Worm (Caenorhabditis elegans) whole organism, young adult: ENCODE measurements around the gene acs-11.

ENCODE experiments used
- B0261.1 ChIP-seq: sonication (generic microtip); optimal IDR thresholded peaks from 2 replicates; lab custom pipeline; 2016; ENCODE audit warnings: mild to moderate bottlenecking, missing genetic modification characterization, moderate library complexity, missing compliant biosample characterization
- B0336.3 ChIP-seq: fragments of 200-800 bp; sonication (Bioruptor generic); IDR thresholded peaks from 2 replicates; pipeline ENCODE4 v1.3.6; 2022; ENCODE audit warnings: missing genetic modification characterization, missing compliant biosample characterization
- C17E4.6 ChIP-seq: fragments of 200-800 bp; sonication (Bioruptor generic); IDR thresholded peaks from 2 replicates; pipeline ENCODE4 v1.3.6; 2022; ENCODE audit warnings: missing genetic modification reagents, missing genetic modification characterization, missing compliant biosample characterization
- F22D6.2 ChIP-seq: sonication (generic microtip); optimal IDR thresholded peaks from 2 replicates; lab custom pipeline; 2016; ENCODE audit warnings: mild to moderate bottlenecking, missing genetic modification characterization, missing compliant biosample characterization
- F33H1.4 ChIP-seq: fragments of 200-800 bp; sonication (Bioruptor generic); IDR thresholded peaks from 2 replicates; pipeline ENCODE4 v1.3.6; 2022; ENCODE audit warnings: missing genetic modification reagents, missing genetic modification characterization, missing compliant biosample characterization
- F52B5.7 ChIP-seq: sonication (generic microtip); optimal IDR thresholded peaks from 2 replicates; lab custom pipeline; 2016; ENCODE audit warnings: mild to moderate bottlenecking, missing genetic modification characterization, missing compliant biosample characterization
- F57C9.4 ChIP-seq: sonication (generic microtip); optimal IDR thresholded peaks from 2 replicates; lab custom pipeline; 2017; ENCODE audit warnings: mild to moderate bottlenecking, missing genetic modification characterization, missing compliant biosample characterization
- Y53F4B.3 ChIP-seq: fragments of 200-800 bp; sonication (Bioruptor generic); IDR thresholded peaks from 2 replicates; pipeline ENCODE4 v1.3.6; 2022; ENCODE audit warnings: missing genetic modification reagents, missing genetic modification characterization, missing compliant biosample characterization
- Y56A3A.18 ChIP-seq: fragments of 200-800 bp; sonication (Bioruptor generic); IDR thresholded peaks from 2 replicates; pipeline ENCODE4 v1.3.6; 2022; ENCODE audit warnings: missing genetic modification reagents, missing genetic modification characterization, missing compliant biosample characterization
- ama-1 ChIP-seq, 3 experiments: fragments of 150-350 bp in 1 of 3; sonication (generic microtip) in 2 of 3; optimal IDR thresholded peaks; 2 replicates each; lab custom pipeline; 2014 to 2018; ENCODE audit warnings: missing biosample characterization in 2 of 3, missing genetic modification characterization in 2 of 3, missing genetic modification reagents in 2 of 3
- atf-7 ChIP-seq: sonication (generic microtip); optimal IDR thresholded peaks from 2 replicates; lab custom pipeline; 2017; ENCODE audit warnings: mild to moderate bottlenecking, missing genetic modification characterization, missing compliant biosample characterization
- attf-5 ChIP-seq: fragments of 200-800 bp; sonication (Bioruptor generic); optimal IDR thresholded peaks from 2 replicates; lab custom pipeline; 2018; ENCODE audit warnings: mild to moderate bottlenecking, missing genetic modification characterization, missing compliant biosample characterization
- attf-6 ChIP-seq: fragments of 200-800 bp; sonication (Bioruptor generic); IDR thresholded peaks from 2 replicates; pipeline ENCODE4 v1.3.6; 2022; ENCODE audit warnings: missing genetic modification reagents, missing genetic modification characterization, missing compliant biosample characterization
- cebp-1 ChIP-seq, 2 experiments: fragments of 200-800 bp in 1 of 2; sonication (Bioruptor generic) in 1 of 2; sonication (generic microtip) in 1 of 2; IDR thresholded peaks in 1 of 2; optimal IDR thresholded peaks in 1 of 2; 2 replicates each; pipeline versions ENCODE4 v1.3.6 to Lab custom; 2017 to 2022; ENCODE audit warnings: missing compliant biosample characterization in 2 of 2, missing genetic modification characterization in 2 of 2, mild to moderate bottlenecking in 1 of 2, missing genetic modification reagents in 1 of 2, moderate library complexity in 1 of 2
- ceh-100 ChIP-seq: fragments of 200-800 bp; sonication (Bioruptor generic); IDR thresholded peaks from 2 replicates; pipeline ENCODE4 v1.3.6; 2022; ENCODE audit warnings: missing genetic modification reagents, missing genetic modification characterization, missing compliant biosample characterization
- ceh-27 ChIP-seq: fragments of 200-800 bp; sonication (Bioruptor generic); optimal IDR thresholded peaks from 2 replicates; lab custom pipeline; 2018; ENCODE audit warnings: mild to moderate bottlenecking, missing genetic modification characterization, moderate library complexity, missing compliant biosample characterization
- ceh-58 ChIP-seq: fragments of 200-800 bp; sonication (Bioruptor generic); IDR thresholded peaks from 2 replicates; pipeline ENCODE4 v1.3.6; 2022; ENCODE audit warnings: missing genetic modification characterization, missing compliant biosample characterization
- dox-1 ChIP-seq: fragments of 200-800 bp; sonication (Bioruptor generic); IDR thresholded peaks from 2 replicates; pipeline ENCODE4 v1.3.6; 2022; ENCODE audit warnings: missing genetic modification reagents, missing genetic modification characterization, missing compliant biosample characterization
- dpl-1 ChIP-seq: fragments of 150-350 bp; optimal IDR thresholded peaks from 2 replicates; lab custom pipeline; 2014; ENCODE audit warnings: missing biosample characterization, missing genetic modification reagents, missing genetic modification characterization
- efl-1 ChIP-seq: fragments of 150-350 bp; optimal IDR thresholded peaks from 2 replicates; lab custom pipeline; 2014; ENCODE audit warnings: missing biosample characterization, missing genetic modification reagents, missing genetic modification characterization
- ekl-4 ChIP-seq: fragments of 200-800 bp; sonication (Bioruptor generic); IDR thresholded peaks from 2 replicates; pipeline ENCODE4 v1.3.6; 2022; ENCODE audit warnings: missing genetic modification reagents, missing genetic modification characterization, missing compliant biosample characterization
- let-607 ChIP-seq, 2 experiments: fragments of 200-800 bp in 1 of 2; sonication (Bioruptor generic) in 1 of 2; sonication (generic microtip) in 1 of 2; optimal IDR thresholded peaks; 2 replicates each; lab custom pipeline; 2016 to 2018; ENCODE audit warnings: mild to moderate bottlenecking in 2 of 2, missing compliant biosample characterization in 2 of 2, missing genetic modification characterization in 2 of 2, moderate library complexity in 2 of 2, missing genotype in 1 of 2
- lin-35 ChIP-seq, 3 experiments: fragments of 150-350 bp in 2 of 3; sonication (generic microtip) in 1 of 3; optimal IDR thresholded peaks; 2 replicates each; lab custom pipeline; 2014 to 2018; ENCODE audit warnings: missing biosample characterization in 3 of 3, missing genetic modification characterization in 3 of 3, missing genetic modification reagents in 3 of 3
- lin-54 ChIP-seq: fragments of 200-800 bp; sonication (Bioruptor generic); optimal IDR thresholded peaks from 2 replicates; lab custom pipeline; 2018; ENCODE audit warnings: mild to moderate bottlenecking, missing genetic modification characterization, missing compliant biosample characterization
- lsl-1 ChIP-seq: fragments of 200-800 bp; sonication (Bioruptor generic); optimal IDR thresholded peaks from 2 replicates; lab custom pipeline; 2018; ENCODE audit warnings: mild to moderate bottlenecking, missing genetic modification characterization, moderate library complexity, missing compliant biosample characterization
- lsy-27 ChIP-seq: sonication (generic microtip); optimal IDR thresholded peaks from 2 replicates; lab custom pipeline; 2017; ENCODE audit warnings: missing genetic modification characterization, mild to moderate bottlenecking, missing compliant biosample characterization, antibody characterized with exemption, missing genotype, borderline replicate concordance; ENCODE audit not compliant: insufficient read depth
- madf-6 ChIP-seq: fragments of 200-800 bp; sonication (Bioruptor generic); IDR thresholded peaks from 2 replicates; pipeline ENCODE4 v1.3.6; 2022; ENCODE audit warnings: missing genetic modification reagents, missing genetic modification characterization, missing compliant biosample characterization
- nhr-179 ChIP-seq: sonication (generic microtip); optimal IDR thresholded peaks from 2 replicates; lab custom pipeline; 2016; ENCODE audit warnings: mild to moderate bottlenecking, missing genetic modification characterization, missing compliant biosample characterization
- nhr-90 ChIP-seq: sonication (generic microtip); optimal IDR thresholded peaks from 2 replicates; lab custom pipeline; 2016; ENCODE audit warnings: missing genotype, mild to moderate bottlenecking, missing genetic modification characterization, missing compliant biosample characterization
- pbrm-1 ChIP-seq: fragments of 200-800 bp; sonication (Bioruptor generic); IDR thresholded peaks from 2 replicates; pipeline ENCODE4 v1.3.6; 2022; ENCODE audit warnings: missing genetic modification reagents, missing genetic modification characterization, missing compliant biosample characterization
- pha-4 ChIP-seq: fragments of 150-350 bp; sonication (generic microtip); optimal IDR thresholded peaks from 2 replicates; lab custom pipeline; 2014; ENCODE audit warnings: missing biosample characterization, missing genetic modification reagents, missing genetic modification characterization
- snpc-1.1 ChIP-seq: sonication (generic microtip); optimal IDR thresholded peaks from 2 replicates; lab custom pipeline; 2017; ENCODE audit warnings: missing genetic modification characterization, mild to moderate bottlenecking, missing compliant biosample characterization, antibody characterized with exemption, moderate library complexity, missing genotype, missing genetic modification reagents; ENCODE audit not compliant: insufficient read depth
- snpc-1.3 ChIP-seq: sonication (generic microtip); optimal IDR thresholded peaks from 2 replicates; lab custom pipeline; 2017; ENCODE audit warnings: missing genetic modification characterization, mild to moderate bottlenecking, missing compliant biosample characterization, antibody characterized with exemption, moderate library complexity, missing genotype, missing genetic modification reagents; ENCODE audit not compliant: insufficient read depth
- sptf-2 ChIP-seq: fragments of 200-800 bp; sonication (Bioruptor generic); optimal IDR thresholded peaks from 2 replicates; lab custom pipeline; 2018; ENCODE audit warnings: mild to moderate bottlenecking, missing genetic modification characterization, missing compliant biosample characterization
- tbp1 ChIP-seq: fragments of 200-800 bp; sonication (Bioruptor generic); optimal IDR thresholded peaks from 2 replicates; lab custom pipeline; 2018; ENCODE audit warnings: mild to moderate bottlenecking, missing genetic modification characterization, missing compliant biosample characterization
- tlf-1 ChIP-seq: fragments of 200-800 bp; sonication (Bioruptor generic); optimal IDR thresholded peaks from 2 replicates; lab custom pipeline; 2018; ENCODE audit warnings: mild to moderate bottlenecking, missing genetic modification characterization, missing compliant biosample characterization
- unc-130 ChIP-seq: sonication (generic microtip); optimal IDR thresholded peaks from 2 replicates; lab custom pipeline; 2016; ENCODE audit warnings: missing genetic modification reagents, missing genetic modification characterization, missing compliant biosample characterization
- zim-3 ChIP-seq: sonication (generic microtip); optimal IDR thresholded peaks from 2 replicates; lab custom pipeline; 2017; ENCODE audit warnings: mild to moderate bottlenecking, missing genetic modification characterization, moderate library complexity, missing compliant biosample characterization
- ztf-18 ChIP-seq: sonication (generic microtip); optimal IDR thresholded peaks from 2 replicates; lab custom pipeline; 2016; ENCODE audit warnings: missing genotype, mild to moderate bottlenecking, missing genetic modification characterization, missing compliant biosample characterization
- ztf-22 ChIP-seq: fragments of 200-800 bp; sonication (Bioruptor generic); optimal IDR thresholded peaks from 2 replicates; lab custom pipeline; 2018; ENCODE audit warnings: mild to moderate bottlenecking, missing genetic modification characterization, moderate library complexity, missing compliant biosample characterization
- ztf-25 ChIP-seq: fragments of 200-800 bp; sonication (Bioruptor generic); IDR thresholded peaks from 2 replicates; pipeline ENCODE4 v1.3.6; 2022; ENCODE audit warnings: missing genetic modification reagents, missing genetic modification characterization, missing compliant biosample characterization
- ztf-6 ChIP-seq: fragments of 200-800 bp; sonication (Bioruptor generic); IDR thresholded peaks from 2 replicates; pipeline ENCODE4 v1.3.6; 2022; ENCODE audit warnings: missing genetic modification reagents, missing genetic modification characterization, missing compliant biosample characterization

acs-11 gene

ce11 chrII:4726750-4727384 is 15.1 kb upstream of the acs-11 start:
- TF ChIP-seq let-607 (tag; optimal IDR thresholded peaks at IDR 0.05; lab: Kevin White, UChicago) (no peak), F57C9.4 (tag; lab: Kevin White, UChicago) (no peak), lin-35 (GFP tag; optimal IDR thresholded peaks at IDR 0.05; lab: Kevin White, UChicago) (peak in 1 of 3 experiments; percentile 12), dpl-1 (GFP tag; lab: Kevin White, UChicago) (peak; percentile 33), ztf-6 (no peak), ztf-22 (GFP tag; lab: Kevin White, UChicago) (no peak), unc-130 (GFP tag; lab: Kevin White, UChicago) (peak; percentile 3), efl-1 (GFP tag; lab: Kevin White, UChicago) (peak; percentile 76), ama-1 (optimal IDR thresholded peaks at IDR 0.05; lab: Kevin White, UChicago) (peak; percentile 18), ama-1 (GFP tag; optimal IDR thresholded peaks at IDR 0.05; lab: Kevin White, UChicago) (no peak), madf-6 (GFP tag; lab: Robert Waterston, UW) (peak; percentile 86; the same call in 1 of the 2 replicates)

- TF ChIP-seq ztf-25 (GFP tag; lab: Robert Waterston, UW) (no peak), Y53F4B.3 (GFP tag; lab: Robert Waterston, UW) (no peak), F52B5.7 (tag; lab: Kevin White, UChicago) (no peak), ekl-4 (GFP tag; lab: Robert Waterston, UW) (no peak), Y56A3A.18 (GFP tag; lab: Robert Waterston, UW) (no peak), attf-6 (GFP tag; lab: Robert Waterston, UW) (no peak), ztf-6 (no peak), ztf-18 (tag; lab: Kevin White, UChicago) (no peak), B0261.1 (tag; lab: Kevin White, UChicago) (no peak), F33H1.4 (no peak), atf-7 (tag; lab: Kevin White, UChicago) (no peak), lin-54 (GFP tag; lab: Kevin White, UChicago) (no peak), ceh-58 (no peak), ztf-22 (GFP tag; lab: Kevin White, UChicago) (no peak), cebp-1 (GFP tag; IDR thresholded peaks at IDR 0.05; lab: Robert Waterston, UW) (no peak), cebp-1 (tag; optimal IDR thresholded peaks at IDR 0.05; lab: Kevin White, UChicago) (no peak), ceh-27 (GFP tag; lab: Kevin White, UChicago) (no peak)
Measured at ce11 chrII:4727769-4728168, 14.2 kb upstream of the acs-11 start, which contains the start of gene ttr-41. Gene ttr-41, minus strand, starts transcription at chrII:4727869.

ce11 chrII:4728687-4729086 is 13.2 kb upstream of the acs-11 start:
- no peak for TF ChIP-seq lsy-27 (tag; lab: Kevin White, UChicago)
- peak; percentile 17 for TF ChIP-seq attf-5 (GFP tag; lab: Kevin White, UChicago)
- no peak for TF ChIP-seq B0336.3 (GFP tag; lab: Robert Waterston, UW)
- TF ChIP-seq F22D6.2 (tag; lab: Kevin White, UChicago), result no peak
- TF ChIP-seq tbp1 (GFP tag; lab: Kevin White, UChicago), result peak; percentile 19
- no peak for TF ChIP-seq sptf-2 (GFP tag; lab: Kevin White, UChicago)
- TF ChIP-seq Y53F4B.3 (GFP tag; lab: Robert Waterston, UW), result no peak
- TF ChIP-seq pbrm-1, result no peak
- TF ChIP-seq cebp-1 (GFP tag; IDR thresholded peaks at IDR 0.05; lab: Robert Waterston, UW), result no peak
- no peak for TF ChIP-seq cebp-1 (tag; optimal IDR thresholded peaks at IDR 0.05; lab: Kevin White, UChicago)
- no peak for TF ChIP-seq zim-3 (tag; lab: Kevin White, UChicago)
- peak; percentile 40 for TF ChIP-seq pha-4
- peak; percentile 8 for TF ChIP-seq tlf-1 (GFP tag; lab: Kevin White, UChicago)
- TF ChIP-seq ceh-100 (GFP tag; lab: Robert Waterston, UW), result no peak
- no peak for TF ChIP-seq C17E4.6 (GFP tag; lab: Robert Waterston, UW)
- TF ChIP-seq nhr-90 (tag; lab: Kevin White, UChicago), result no peak
- TF ChIP-seq snpc-1.3, result no peak
- no peak; the same call in 1 of the 2 replicates for TF ChIP-seq dox-1
- TF ChIP-seq madf-6 (GFP tag; lab: Robert Waterston, UW), result no peak
- TF ChIP-seq let-607 (tag; optimal IDR thresholded peaks at IDR 0.05; lab: Kevin White, UChicago), result peak in 1 of 2 experiments; percentile 54
- TF ChIP-seq lsl-1 (GFP tag; lab: Kevin White, UChicago), result no peak
- TF ChIP-seq nhr-179, result no peak
- TF ChIP-seq snpc-1.1 (tag; lab: Kevin White, UChicago), result no peak
